Fruit fly (Drosophila melanogaster): ENCODE data around the gene CG8001.

The CG8001 gene

dm6 chr3L:1746338-1747199, 9.4 kb upstream of the CG8001 start, which contains the start of gene CG13921 (continued):
- peak; percentile 83 for TF ChIP-seq CG10321 (GFP tag; IDR thresholded peaks at IDR 0.05)
- TF ChIP-seq CG18619 (GFP tag; optimal IDR thresholded peaks at IDR 0.05) = peak; percentile 98
- TF ChIP-seq CG7745 (tag; optimal IDR thresholded peaks at IDR 0.05) = peak; percentile 92
- peak; percentile 100 for TF ChIP-seq CG4424 (GFP tag; optimal IDR thresholded peaks at IDR 0.05)
- TF ChIP-seq CG13123 (GFP tag; optimal IDR thresholded peaks at IDR 0.05) = peak; percentile 98
- TF ChIP-seq CG4360 (GFP tag; IDR thresholded peaks at IDR 0.05) = peak; percentile 98
- peak; percentile 98 for TF ChIP-seq CG31388 (GFP tag; optimal IDR thresholded peaks at IDR 0.05)
- no peak for TF ChIP-seq Lpt (GFP tag; optimal IDR thresholded peaks at IDR 0.05)
- peak; percentile 94 for TF ChIP-seq CG31365 (tag; optimal IDR thresholded peaks at IDR 0.05)
- peak in 1 of 2 experiments; percentile 76 for TF ChIP-seq crp (GFP tag; optimal IDR thresholded peaks at IDR 0.05)
- TF ChIP-seq Hsf (GFP tag; optimal IDR thresholded peaks at IDR 0.05) = peak; percentile 99
- peak; percentile 98 for TF ChIP-seq NC2α (GFP tag; optimal IDR thresholded peaks at IDR 0.05)
- no peak for TF ChIP-seq CG14860 (GFP tag; IDR thresholded peaks at IDR 0.05; ENCODE audit: partially characterized antibody)
- TF ChIP-seq CG10274 (GFP tag; optimal IDR thresholded peaks at IDR 0.05) = peak; percentile 95
- TF ChIP-seq CG13894 (tag; optimal IDR thresholded peaks at IDR 0.05) = peak; percentile 92
- TF ChIP-seq lmd (GFP tag; IDR thresholded peaks at IDR 0.05) = peak; percentile 99
- peak; percentile 99 for TF ChIP-seq CG6272 (GFP tag; IDR thresholded peaks at IDR 0.05)
- peak; percentile 99 for TF ChIP-seq HLH3B (GFP tag; IDR thresholded peaks at IDR 0.05)
- TF ChIP-seq chn (GFP tag; optimal IDR thresholded peaks at IDR 0.05) = peak; percentile 100
- TF ChIP-seq CG2202 (tag; optimal IDR thresholded peaks at IDR 0.05) = peak; percentile 98
- TF ChIP-seq zfh1 (GFP tag; IDR thresholded peaks at IDR 0.05) = peak; percentile 100
- peak; percentile 99 for TF ChIP-seq ATbp (GFP tag; optimal IDR thresholded peaks at IDR 0.05)
- peak; percentile 93 for TF ChIP-seq CG17802 (tag; optimal IDR thresholded peaks at IDR 0.05)
- TF ChIP-seq Dp (GFP tag; optimal IDR thresholded peaks at IDR 0.05) = peak; percentile 21
- TF ChIP-seq CG30403 (GFP tag; optimal IDR thresholded peaks at IDR 0.05) = peak; percentile 100
- peak; percentile 98 for TF ChIP-seq danr (GFP tag; IDR thresholded peaks at IDR 0.05)
- peak; percentile 97 for TF ChIP-seq CG14441 (GFP tag; IDR thresholded peaks at IDR 0.05)
- peak; percentile 99 for TF ChIP-seq CG13775 (GFP tag; optimal IDR thresholded peaks at IDR 0.05)
- TF ChIP-seq CG42726 (GFP tag; IDR thresholded peaks at IDR 0.05; ENCODE audit: partially characterized antibody) = no peak
- TF ChIP-seq dimm (GFP tag; IDR thresholded peaks at IDR 0.05) = peak; percentile 97
- TF ChIP-seq CG5180 (GFP tag; optimal IDR thresholded peaks at IDR 0.05) = peak; percentile 100
- TF ChIP-seq Ssrp (tag; optimal IDR thresholded peaks at IDR 0.05) = peak; percentile 99
- TF ChIP-seq Asciz (GFP tag; optimal IDR thresholded peaks at IDR 0.05) = peak; percentile 98
- peak; percentile 100 for TF ChIP-seq CG10959 (GFP tag; IDR thresholded peaks at IDR 0.05)
- peak; percentile 99 for TF ChIP-seq CG32772 (GFP tag; IDR thresholded peaks at IDR 0.05)
- TF ChIP-seq bab2 (GFP tag; optimal IDR thresholded peaks at IDR 0.05) = peak; percentile 99
- TF ChIP-seq CG34422 (GFP tag; IDR thresholded peaks at IDR 0.05) = peak; percentile 99
- peak; percentile 100 for TF ChIP-seq pum (GFP tag; optimal IDR thresholded peaks at IDR 0.05)
- peak; percentile 77 for TF ChIP-seq Sry-β (GFP tag; optimal IDR thresholded peaks at IDR 0.05)
- TF ChIP-seq NfI (GFP tag; optimal IDR thresholded peaks at IDR 0.05) = peak; percentile 98
- peak; percentile 100 for TF ChIP-seq sens (GFP tag)
- peak; percentile 91 for TF ChIP-seq grn (GFP tag; optimal IDR thresholded peaks at IDR 0.05)
- TF ChIP-seq peb (GFP tag; IDR thresholded peaks at IDR 0.05) = peak; percentile 99
- TF ChIP-seq chm (GFP tag; IDR thresholded peaks at IDR 0.05) = peak; percentile 99
- TF ChIP-seq CG9932 (GFP tag; IDR thresholded peaks at IDR 0.05) = peak; percentile 99
- TF ChIP-seq CG33213 (GFP tag; optimal IDR thresholded peaks at IDR 0.05) = peak; percentile 99
- TF ChIP-seq CG14710 (tag; optimal IDR thresholded peaks at IDR 0.05) = peak; percentile 99
- TF ChIP-seq Camta (GFP tag; optimal IDR thresholded peaks at IDR 0.05) = peak; percentile 99
- TF ChIP-seq CG10462 (GFP tag; optimal IDR thresholded peaks at IDR 0.05) = peak; percentile 99
